Worm (Caenorhabditis elegans): ENCODE results near the gene C56A3.6.

C56A3.6 gene

DNA sequence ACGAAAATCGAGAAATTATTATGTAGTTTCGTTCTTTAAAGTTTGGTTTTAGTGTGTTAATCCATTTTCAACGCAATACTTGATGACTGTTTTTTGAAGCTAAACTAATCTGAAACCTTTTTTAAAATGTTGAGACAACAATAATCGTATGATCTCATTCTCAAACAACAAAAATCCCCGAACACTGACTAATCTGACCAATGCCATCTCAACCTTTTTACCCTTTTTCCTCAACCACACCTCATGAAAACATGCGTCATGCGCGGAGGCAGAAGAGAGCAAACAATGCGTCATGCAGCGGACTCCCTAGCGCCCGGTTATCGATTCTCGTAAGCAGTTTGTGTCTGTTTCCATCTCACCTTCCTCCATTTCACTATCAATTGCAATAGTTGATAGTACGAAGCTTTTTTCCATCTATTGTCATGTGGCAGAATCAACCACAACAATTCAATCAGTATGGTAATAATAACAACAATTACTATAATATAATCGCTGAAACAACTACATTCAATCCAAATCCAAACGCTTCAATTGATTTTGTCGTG, 15.6 kb upstream of the C56A3.6 start, which contains the start of gene C50B8.4:
C50B8.4 (plus strand) TSS at position 299 of the 545 bp plus-strand sequence.
- TF ChIP-seq nhr-12 (tag; optimal IDR thresholded peaks at IDR 0.05) (no peak), efl-3 (GFP tag; optimal IDR thresholded peaks at IDR 0.05) (no peak), elt-2 (tag; optimal IDR thresholded peaks at IDR 0.05) (peak; percentile 45), lin-35 (GFP tag; optimal IDR thresholded peaks at IDR 0.05) (peak in 1 of 2 experiments; percentile 32), swsn-7 (tag; optimal IDR thresholded peaks at IDR 0.05) (no peak), ceh-63 (GFP tag; optimal IDR thresholded peaks at IDR 0.05) (no peak), ceh-90 (tag; optimal IDR thresholded peaks at IDR 0.05) (no peak)

- TF ChIP-seq nhr-20 (tag; optimal IDR thresholded peaks at IDR 0.05) (peak; percentile 59), lin-14 (GFP tag; optimal IDR thresholded peaks at IDR 0.05) (peak; percentile 70), lsy-2 (tag; optimal IDR thresholded peaks at IDR 0.05) (peak; percentile 70 to 74), ces-1 (GFP tag; optimal IDR thresholded peaks at IDR 0.05) (no peak), nhr-85 (tag) (peak; percentile 73), skn-1 (tag; optimal IDR thresholded peaks at IDR 0.05) (peak; percentile 55), sox-4 (tag; optimal IDR thresholded peaks at IDR 0.05) (no peak), hlh-4 (tag; optimal IDR thresholded peaks at IDR 0.05) (no peak), lin-13 (GFP tag; optimal IDR thresholded peaks at IDR 0.05) (peak; percentile 48), nhr-19 (GFP tag; conservative IDR thresholded peaks at IDR 0.05) (peak; percentile 54), swsn-7 (tag; optimal IDR thresholded peaks at IDR 0.05) (peak; percentile 63), tlp-1 (tag; optimal IDR thresholded peaks at IDR 0.05) (no peak), blmp-1 (tag; optimal IDR thresholded peaks at IDR 0.05) (peak; percentile 38), lir-3 (tag; optimal IDR thresholded peaks at IDR 0.05; ENCODE audit: poor library complexity) (no peak), snpc-4 (tag; optimal IDR thresholded peaks at IDR 0.05) (peak; percentile 28), unc-62 (GFP tag; optimal IDR thresholded peaks at IDR 0.05) (no peak), mab-9 (GFP tag; IDR thresholded peaks at IDR 0.05) (no peak), pag-3 (tag; optimal IDR thresholded peaks at IDR 0.05; ENCODE audit: borderline replicate concordance, insufficient read depth) (peak; percentile 27), ceh-63 (GFP tag; optimal IDR thresholded peaks at IDR 0.05) (no peak), F16B12.6 (tag; optimal IDR thresholded peaks at IDR 0.05) (peak; percentile 23), dpl-1 (GFP tag; optimal IDR thresholded peaks at IDR 0.05) (peak; percentile 75 to 91 (median 85)), lin-39 (tag; optimal IDR thresholded peaks at IDR 0.05) (no peak), lin-35 (GFP tag; optimal IDR thresholded peaks at IDR 0.05) (peak; percentile 78 to 90), elt-3 (tag; optimal IDR thresholded peaks at IDR 0.05) (peak in 2 of 6 experiments; percentile 25 to 65), egl-13 (tag; optimal IDR thresholded peaks at IDR 0.05) (peak; percentile 26), nhr-237 (tag; optimal IDR thresholded peaks at IDR 0.05) (no peak), isw-1 (GFP tag; IDR thresholded peaks at IDR 0.05) (no peak; the same call in 1 of the 2 replicates), aly-2 (tag; optimal IDR thresholded peaks at IDR 0.05) (no peak), nhr-11 (tag; optimal IDR thresholded peaks at IDR 0.05) (no peak), efl-1 (optimal IDR thresholded peaks at IDR 0.05) (peak; percentile 68 to 82), efl-1 (GFP tag; optimal IDR thresholded peaks at IDR 0.05 in 1 of 2) (peak; percentile 85 to 98), alr-1 (tag; optimal IDR thresholded peaks at IDR 0.05; ENCODE audit: borderline replicate concordance) (no peak), ceh-90 (tag; optimal IDR thresholded peaks at IDR 0.05) (peak; percentile 39), unc-86 (tag; optimal IDR thresholded peaks at IDR 0.05) (peak; percentile 54), fkh-8 (tag; optimal IDR thresholded peaks at IDR 0.05) (peak; percentile 41), nhr-12 (tag; optimal IDR thresholded peaks at IDR 0.05) (no peak), lin-15B (tag; optimal IDR thresholded peaks at IDR 0.05) (peak; percentile 75), nhr-47 (tag; optimal IDR thresholded peaks at IDR 0.05) (peak; percentile 78), jun-1 (tag; optimal IDR thresholded peaks at IDR 0.05) (peak; percentile 28), sup-37 (GFP tag; optimal IDR thresholded peaks at IDR 0.05) (no peak), egl-27 (tag; optimal IDR thresholded peaks at IDR 0.05) (no peak), fkh-10 (GFP tag; optimal IDR thresholded peaks at IDR 0.05) (no peak), hlh-17 (GFP tag; optimal IDR thresholded peaks at IDR 0.05; ENCODE audit: borderline replicate concordance) (no peak), ztf-4 (tag; optimal IDR thresholded peaks at IDR 0.05) (no peak), hpl-2 (GFP tag; optimal IDR thresholded peaks at IDR 0.05) (no peak), vab-15 (tag; optimal IDR thresholded peaks at IDR 0.05) (no peak), nhr-90 (tag; optimal IDR thresholded peaks at IDR 0.05; ENCODE audit: poor library complexity) (peak; percentile 50)
Measured at ce11 chrV:13568533-13568932, 12.3 kb upstream of the C56A3.6 start, which contains the start of the genes nuaf-1 and bir-2. nuaf-1 (minus strand) TSS chrV:13568630. bir-2 (plus strand) TSS chrV:13568850.
